Fruit fly (Drosophila melanogaster) whole organism, pupa: ENCODE measurements around the gene scyl.

ENCODE experiments used
- CG10348 ChIP-seq: fragments of 200-800 bp; sonication (Bioruptor generic); IDR thresholded peaks from 2 replicates; pipeline ENCODE4 v1.3.6; 2022; ENCODE audit warnings: missing biosample characterization, missing genetic modification characterization
- CG12605 ChIP-seq: fragments of 200-800 bp; sonication (Bioruptor generic); IDR thresholded peaks from 2 replicates; pipeline ENCODE4 v1.3.6; 2022; ENCODE audit warnings: missing biosample characterization, missing genetic modification characterization
- CG13204 ChIP-seq: fragments of 200-800 bp; sonication (Bioruptor generic); optimal IDR thresholded peaks from 2 replicates; lab custom pipeline; 2018; ENCODE audit warnings: missing biosample characterization, mild to moderate bottlenecking, missing genetic modification characterization, moderate library complexity
- CG14655 ChIP-seq: fragments of 200-800 bp; sonication (Bioruptor generic); optimal IDR thresholded peaks from 3 replicates; lab custom pipeline; 2017; ENCODE audit warnings: mild to moderate bottlenecking, missing biosample characterization, missing genetic modification reagents, missing genetic modification characterization
- CG15710 ChIP-seq: fragments of 200-800 bp; sonication (Bioruptor generic); optimal IDR thresholded peaks from 2 replicates; lab custom pipeline; 2018; ENCODE audit warnings: missing biosample characterization, mild to moderate bottlenecking, missing genetic modification characterization, moderate library complexity
- CG17806 ChIP-seq: fragments of 200-800 bp; sonication (Bioruptor generic); optimal IDR thresholded peaks from 2 replicates; lab custom pipeline; 2018; ENCODE audit warnings: missing biosample characterization, mild to moderate bottlenecking, missing genetic modification characterization, moderate library complexity
- CG32121 ChIP-seq: fragments of 200-800 bp; sonication (Bioruptor generic); IDR thresholded peaks from 2 replicates; pipeline ENCODE4 v1.3.6; 2022; ENCODE audit warnings: missing biosample characterization, missing genetic modification characterization
- CG34367 ChIP-seq: fragments of 200-800 bp; sonication (Bioruptor generic); optimal IDR thresholded peaks from 2 replicates; lab custom pipeline; 2018; ENCODE audit warnings: missing biosample characterization, mild to moderate bottlenecking, missing genetic modification characterization
- CG4496 ChIP-seq: fragments of 200-800 bp; sonication (Bioruptor generic); IDR thresholded peaks from 3 replicates; pipeline ENCODE4 v1.3.6; 2022; ENCODE audit warnings: missing biosample characterization, missing genetic modification characterization
- CG8159 ChIP-seq: fragments of 200-800 bp; sonication (Bioruptor generic); optimal IDR thresholded peaks from 3 replicates; lab custom pipeline; 2018; ENCODE audit warnings: missing biosample characterization, mild to moderate bottlenecking, missing genetic modification characterization, moderate library complexity
- CG8301 ChIP-seq: fragments of 200-800 bp; sonication (Bioruptor generic); optimal IDR thresholded peaks from 2 replicates; lab custom pipeline; 2018; ENCODE audit warnings: missing biosample characterization, mild to moderate bottlenecking, missing genetic modification characterization
- CG9948 ChIP-seq: fragments of 200-800 bp; sonication (Bioruptor generic); optimal IDR thresholded peaks from 2 replicates; lab custom pipeline; 2018; ENCODE audit warnings: missing biosample characterization, mild to moderate bottlenecking, missing genetic modification characterization, moderate library complexity
- D1 ChIP-seq: fragments of 200-800 bp; sonication (Bioruptor generic); optimal IDR thresholded peaks from 2 replicates; lab custom pipeline; 2018; ENCODE audit warnings: missing biosample characterization, mild to moderate bottlenecking, missing genetic modification characterization, moderate library complexity
- EcR ChIP-seq: fragments of 200-800 bp; sonication (Bioruptor generic); optimal IDR thresholded peaks from 3 replicates; lab custom pipeline; 2019; ENCODE audit warnings: missing biosample characterization, missing genetic modification characterization, mild to moderate bottlenecking, moderate library complexity, missing genetic modification reagents
- Ets98B ChIP-seq: fragments of 200-800 bp; sonication (Bioruptor generic); IDR thresholded peaks from 2 replicates; pipeline ENCODE4 v1.3.6; 2022; ENCODE audit warnings: missing biosample characterization, missing genetic modification characterization
- Pif1A ChIP-seq: fragments of 200-800 bp; sonication (Bioruptor generic); optimal IDR thresholded peaks from 3 replicates; lab custom pipeline; 2016; ENCODE audit warnings: missing biosample characterization, missing genetic modification characterization
- Pif1B ChIP-seq: fragments of 200-800 bp; sonication (Bioruptor generic); optimal IDR thresholded peaks from 3 replicates; lab custom pipeline; 2016; ENCODE audit warnings: missing biosample characterization, missing genetic modification characterization
- Snoo ChIP-seq: fragments of 200-800 bp; sonication (Bioruptor generic); optimal IDR thresholded peaks from 3 replicates; lab custom pipeline; 2017; ENCODE audit warnings: missing biosample characterization, mild to moderate bottlenecking, missing genetic modification characterization, inconsistent platforms
- fd96Ca ChIP-seq: fragments of 200-800 bp; sonication (Bioruptor generic); IDR thresholded peaks from 3 replicates; pipeline ENCODE4 v1.3.6; 2022; ENCODE audit warnings: missing biosample characterization, missing genetic modification characterization
- gl ChIP-seq: fragments of 200-800 bp; sonication (Bioruptor generic); optimal IDR thresholded peaks from 2 replicates; lab custom pipeline; 2018; ENCODE audit warnings: missing biosample characterization, mild to moderate bottlenecking, missing genetic modification characterization
- rn ChIP-seq: fragments of 200-800 bp; sonication (Bioruptor generic); IDR thresholded peaks from 2 replicates; pipeline ENCODE4 v1.3.6; 2022; ENCODE audit warnings: missing biosample characterization, missing genetic modification characterization

Gene scyl

DNA sequence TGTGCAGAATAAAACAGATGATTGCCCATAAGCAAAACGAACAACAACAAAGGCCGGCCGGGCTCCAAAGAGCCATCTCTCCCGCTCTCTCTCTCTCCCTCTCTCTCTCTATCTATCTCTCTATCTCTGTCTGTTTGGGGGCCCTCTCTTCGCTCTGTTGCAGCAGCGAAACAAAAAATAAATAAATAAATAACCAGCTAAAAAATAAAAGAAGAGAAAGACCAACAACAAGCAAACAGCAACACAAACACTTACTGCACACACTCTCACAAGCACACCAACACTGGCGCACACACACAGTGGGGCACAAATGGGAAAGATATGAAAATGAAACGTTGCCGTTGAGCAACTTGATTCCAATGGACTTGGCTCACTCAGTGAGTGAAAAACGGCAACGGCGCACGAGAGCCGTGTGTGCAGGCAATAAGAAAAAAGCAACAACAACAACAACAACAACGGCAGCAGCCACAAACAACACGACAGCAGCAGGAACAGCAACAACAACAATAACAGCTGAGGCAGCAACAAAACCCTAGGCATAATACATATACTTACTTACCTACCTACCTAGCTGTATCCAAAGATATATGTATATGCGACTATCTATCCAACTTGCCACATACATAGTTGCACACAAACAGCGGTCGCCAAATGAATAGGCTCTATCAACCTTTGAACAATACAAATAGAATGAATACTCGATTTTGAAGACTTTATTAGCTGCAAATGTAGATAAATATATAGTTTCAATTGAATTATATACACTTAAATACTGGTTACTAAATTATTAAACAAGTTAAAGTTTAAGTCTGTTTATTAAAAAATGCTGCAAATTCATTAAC is 5.8 kb upstream of the scyl start:
- peak; percentile 99 for TF ChIP-seq CG12605
- TF ChIP-seq CG13204 (GFP tag; lab: Kevin White, UChicago): peak; percentile 99
- TF ChIP-seq gl (tag; lab: Kevin White, UChicago): peak; percentile 100
- peak; percentile 99 for TF ChIP-seq CG4496
- TF ChIP-seq CG34367 (tag; lab: Kevin White, UChicago): peak; percentile 99
- TF ChIP-seq CG32121 (GFP tag; lab: Robert Waterston, UW): peak; percentile 96
- peak; percentile 98 for TF ChIP-seq CG14655 (GFP tag; lab: Kevin White, UChicago)
- 0 out of 2 replicates have a peak, but pooled peaks have one; percentile 9 for TF ChIP-seq CG10348 (GFP tag; lab: Robert Waterston, UW)
- peak; percentile 97 for TF ChIP-seq fd96Ca (GFP tag; lab: Robert Waterston, UW)
- TF ChIP-seq rn (GFP tag; lab: Robert Waterston, UW): peak; percentile 94
- TF ChIP-seq Pif1A (GFP tag; lab: Kevin White, UChicago): peak; percentile 99
- peak; percentile 96 for TF ChIP-seq CG8301 (tag; lab: Kevin White, UChicago)
- peak; percentile 89 for TF ChIP-seq EcR
- peak; percentile 98 for TF ChIP-seq Ets98B
- TF ChIP-seq CG17806: peak; percentile 96
- peak; percentile 95 for TF ChIP-seq CG9948
- TF ChIP-seq Pif1B (GFP tag; lab: Kevin White, UChicago): peak; percentile 99
- peak; percentile 95 for TF ChIP-seq Snoo (tag; lab: Kevin White, UChicago)
- peak; percentile 97 for TF ChIP-seq CG15710 (tag; lab: Kevin White, UChicago)
- peak; percentile 93 for TF ChIP-seq D1
- TF ChIP-seq CG8159: peak; percentile 96
- TF ChIP-seq, all 21 proteins: peak for 21

DNA sequence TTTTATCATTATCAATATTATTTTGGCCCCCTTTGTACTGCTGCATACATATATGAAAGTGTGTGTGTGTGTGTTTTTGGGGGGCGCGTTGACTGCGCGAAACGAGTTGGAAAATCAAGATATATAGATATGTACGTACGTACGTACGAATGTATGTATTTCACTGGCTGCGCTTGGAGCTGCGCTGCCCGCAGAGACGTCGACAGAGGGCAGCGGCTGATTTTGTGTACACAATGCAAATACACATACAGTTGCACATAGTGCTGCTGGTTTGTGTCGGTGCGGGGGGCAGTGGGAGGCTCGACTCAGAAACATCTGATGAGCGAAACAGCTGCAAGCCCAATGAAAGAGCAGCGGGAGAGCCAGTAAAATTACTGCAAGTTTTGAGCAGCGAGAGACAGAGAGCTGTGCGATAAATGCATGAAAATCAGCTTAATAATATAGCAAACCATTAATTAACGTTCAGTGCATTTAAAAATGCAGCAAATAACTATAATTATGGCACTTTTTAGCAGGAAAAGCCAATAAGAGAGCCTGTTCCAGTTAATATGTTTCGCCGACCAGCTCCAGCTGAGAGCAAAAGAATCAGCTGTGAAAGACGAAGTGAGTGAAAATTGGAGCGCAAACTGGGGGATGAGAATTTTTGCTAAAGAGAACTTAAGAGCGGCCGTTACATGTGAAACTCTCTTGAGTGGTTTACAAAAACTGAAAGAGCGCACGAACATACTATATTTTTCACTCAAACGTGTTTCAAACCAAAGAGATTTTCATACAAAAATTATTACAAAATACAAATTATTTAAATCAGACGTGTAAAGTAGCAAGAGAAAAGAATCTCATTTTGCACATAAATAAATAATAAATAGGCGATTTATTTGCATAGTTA is 4.5 kb upstream of the scyl start:
- peak; percentile 51 for TF ChIP-seq Pif1A (GFP tag; lab: Kevin White, UChicago)
- peak; percentile 79 for TF ChIP-seq CG12605
- peak; percentile 88 for TF ChIP-seq CG4496
- peak; percentile 21 for TF ChIP-seq Pif1B (GFP tag; lab: Kevin White, UChicago)
- no peak for TF ChIP-seq D1
- no peak for TF ChIP-seq CG9948
- peak; percentile 84 for TF ChIP-seq Ets98B
- TF ChIP-seq CG15710 (tag; lab: Kevin White, UChicago): peak; percentile 8
- no peak for TF ChIP-seq CG8159
- no peak for TF ChIP-seq CG17806
- TF ChIP-seq CG34367 (tag; lab: Kevin White, UChicago): peak; percentile 18
- TF ChIP-seq Snoo (tag; lab: Kevin White, UChicago): peak; percentile 32
- TF ChIP-seq CG10348 (GFP tag; lab: Robert Waterston, UW): no peak
- peak; percentile 14 for TF ChIP-seq CG8301 (tag; lab: Kevin White, UChicago)
- peak; percentile 72; the same call in 2 of the 3 replicates for TF ChIP-seq fd96Ca (GFP tag; lab: Robert Waterston, UW)
- TF ChIP-seq rn (GFP tag; lab: Robert Waterston, UW): no peak
- TF ChIP-seq EcR: peak; percentile 76
- TF ChIP-seq CG14655 (GFP tag; lab: Kevin White, UChicago): peak; percentile 0
- TF ChIP-seq CG32121 (GFP tag; lab: Robert Waterston, UW): peak; percentile 86
- TF ChIP-seq gl (tag; lab: Kevin White, UChicago): peak; percentile 72
- TF ChIP-seq CG13204 (GFP tag; lab: Kevin White, UChicago): peak; percentile 79

DNA sequence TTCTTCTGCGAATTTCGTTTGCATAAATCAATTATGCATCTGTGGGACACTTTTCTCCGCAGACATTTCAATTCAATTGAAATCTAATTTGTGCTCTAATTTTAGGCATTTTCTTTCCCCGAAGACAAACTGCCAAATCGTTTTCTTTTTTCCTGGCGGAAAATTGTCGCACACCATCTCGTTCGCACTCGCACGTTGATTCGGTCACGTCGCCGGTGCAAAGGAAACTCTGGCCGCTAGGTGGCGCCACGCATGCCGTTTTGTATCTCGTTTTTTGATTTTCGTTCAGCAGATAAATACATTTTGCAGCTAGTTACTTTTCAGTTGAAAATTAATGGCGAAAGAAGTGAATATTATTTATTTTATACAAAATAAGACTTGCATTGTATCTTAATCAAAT is 3.8 kb upstream of the scyl start:
- TF ChIP-seq CG32121 (GFP tag; lab: Robert Waterston, UW) (no peak), rn (GFP tag; lab: Robert Waterston, UW) (no peak), CG13204 (GFP tag; lab: Kevin White, UChicago) (peak; percentile 8), CG17806 (no peak), Snoo (tag; lab: Kevin White, UChicago) (no peak), CG9948 (no peak), Ets98B (no peak), CG14655 (GFP tag; lab: Kevin White, UChicago) (no peak), CG10348 (GFP tag; lab: Robert Waterston, UW) (no peak), CG12605 (no peak), D1 (peak; percentile 70), CG4496 (no peak; the same call in 2 of the 3 replicates)

DNA sequence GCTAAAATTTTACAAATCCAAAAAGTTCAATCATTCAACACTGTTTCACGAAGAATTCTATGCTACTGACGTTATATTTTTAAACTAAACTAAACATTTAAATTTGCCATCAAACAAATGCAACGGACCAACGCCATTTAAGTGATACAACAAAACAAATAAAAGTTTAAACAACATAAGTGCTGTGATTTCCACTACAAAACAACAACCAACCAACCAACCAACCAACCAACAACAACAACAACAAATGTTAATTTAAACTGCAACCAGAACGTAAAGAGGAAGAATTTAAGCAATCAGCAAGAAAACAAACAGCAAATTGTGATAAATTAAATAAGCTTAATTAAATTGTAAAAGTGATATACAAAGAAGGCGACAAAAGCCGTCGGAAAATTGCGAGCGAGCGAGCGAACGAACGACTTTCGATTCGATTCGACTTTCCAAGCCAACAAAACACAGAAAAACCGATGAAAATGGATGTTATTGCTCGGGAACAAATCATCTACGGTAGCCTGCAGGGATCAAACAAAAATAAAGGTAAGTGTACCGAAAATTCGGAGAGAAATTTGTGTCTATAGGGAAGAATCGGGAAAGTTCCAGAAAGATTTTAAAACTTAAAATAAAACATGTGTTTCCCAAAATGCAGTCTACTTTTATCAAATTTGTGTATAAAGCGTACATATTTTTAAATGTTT is 464 bp downstream of the scyl start:
- no peak for TF ChIP-seq CG34367 (tag; lab: Kevin White, UChicago)

DNA sequence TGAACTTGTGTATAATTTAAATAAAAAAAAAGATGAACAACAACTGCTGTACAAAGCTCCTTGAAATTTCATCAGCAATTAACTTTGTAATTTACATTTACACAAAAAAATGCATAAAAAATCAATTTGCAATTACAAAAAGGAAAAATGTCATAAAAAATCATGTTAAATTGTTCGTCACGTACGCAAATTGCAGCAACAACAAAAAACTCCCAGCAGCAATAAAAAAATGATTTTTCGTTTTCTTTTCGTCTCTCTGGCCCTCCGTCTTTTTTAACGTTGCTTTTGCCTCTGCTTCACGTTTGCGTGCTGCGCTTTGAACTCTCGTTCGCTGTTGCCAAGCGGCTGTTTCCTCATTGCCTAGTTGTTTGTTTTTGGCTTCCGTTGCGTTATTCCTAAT is 1.0 kb downstream of the scyl start:
- no peak for TF ChIP-seq Pif1A (GFP tag; lab: Kevin White, UChicago)
- TF ChIP-seq CG9948: no peak
- TF ChIP-seq CG8159: no peak
- TF ChIP-seq CG13204 (GFP tag; lab: Kevin White, UChicago): no peak
- no peak for TF ChIP-seq fd96Ca (GFP tag; lab: Robert Waterston, UW)
- no peak for TF ChIP-seq EcR
- TF ChIP-seq CG34367 (tag; lab: Kevin White, UChicago): no peak
- no peak for TF ChIP-seq CG8301 (tag; lab: Kevin White, UChicago)
- no peak for TF ChIP-seq Pif1B (GFP tag; lab: Kevin White, UChicago)
- TF ChIP-seq CG17806: no peak
- no peak for TF ChIP-seq Snoo (tag; lab: Kevin White, UChicago)
- peak; percentile 20; the same call in 1 of the 2 replicates for TF ChIP-seq CG32121 (GFP tag; lab: Robert Waterston, UW)
- TF ChIP-seq CG10348 (GFP tag; lab: Robert Waterston, UW): no peak
- no peak for TF ChIP-seq gl (tag; lab: Kevin White, UChicago)
- 0 out of 3 replicates have a peak, but pooled peaks have one; percentile 35 for TF ChIP-seq CG4496
- TF ChIP-seq CG14655 (GFP tag; lab: Kevin White, UChicago): no peak
- TF ChIP-seq Ets98B: no peak
- no peak for TF ChIP-seq rn (GFP tag; lab: Robert Waterston, UW)
- no peak for TF ChIP-seq CG12605
- no peak for TF ChIP-seq CG15710 (tag; lab: Kevin White, UChicago)
- TF ChIP-seq D1: peak; percentile 8
